Worm (Caenorhabditis elegans) whole organism, L1 larva: Measurements from ENCODE around the gene ZC204.13.

ENCODE experiments used
- C16A3.4 ChIP-seq: fragments of 150-350 bp; optimal IDR thresholded peaks from 2 replicates; lab custom pipeline; 2014; ENCODE audit warnings: missing biosample characterization, missing genetic modification characterization
- C34B4.2 ChIP-seq: sonication (generic microtip); optimal IDR thresholded peaks from 2 replicates; lab custom pipeline; 2017; ENCODE audit warnings: mild to moderate bottlenecking, missing genetic modification characterization, missing compliant biosample characterization
- F16B12.6 ChIP-seq: fragments of 150-350 bp; optimal IDR thresholded peaks from 2 replicates; lab custom pipeline; 2014; ENCODE audit warnings: missing biosample characterization, missing genetic modification characterization
- Y116A8C.19 ChIP-seq: sonication (generic microtip); optimal IDR thresholded peaks from 2 replicates; lab custom pipeline; 2016; ENCODE audit warnings: missing compliant biosample characterization, missing genetic modification characterization, borderline replicate concordance
- blmp-1 ChIP-seq: fragments of 150-350 bp; optimal IDR thresholded peaks from 2 replicates; lab custom pipeline; 2014; ENCODE audit warnings: missing biosample characterization, missing genetic modification characterization
- ceh-63 ChIP-seq: fragments of 200-800 bp; sonication (Bioruptor generic); optimal IDR thresholded peaks from 2 replicates; lab custom pipeline; 2018; ENCODE audit warnings: mild to moderate bottlenecking, missing genetic modification characterization, missing compliant biosample characterization
- ceh-8 ChIP-seq: fragments of 200-800 bp; sonication (Bioruptor generic); optimal IDR thresholded peaks from 2 replicates; lab custom pipeline; 2018; ENCODE audit warnings: mild to moderate bottlenecking, missing genetic modification characterization, moderate library complexity, missing compliant biosample characterization
- ceh-82 ChIP-seq, 3 experiments: fragments of 150-350 bp in 1 of 3; sonication (generic microtip) in 2 of 3; optimal IDR thresholded peaks; 2 replicates each; lab custom pipeline; 2014 to 2017; ENCODE audit warnings: missing biosample characterization in 3 of 3, missing genetic modification characterization in 3 of 3
- ceh-90 ChIP-seq: sonication (generic microtip); optimal IDR thresholded peaks from 2 replicates; lab custom pipeline; 2016; ENCODE audit warnings: missing genetic modification characterization, missing compliant biosample characterization
- dpl-1 ChIP-seq, 3 experiments: fragments of 150-350 bp in 2 of 3; sonication (generic microtip) in 1 of 3; optimal IDR thresholded peaks; 2 replicates each; lab custom pipeline; 2014 to 2017; ENCODE audit warnings: missing biosample characterization in 3 of 3, missing genetic modification characterization in 3 of 3, missing genetic modification reagents in 3 of 3
- dsc-1 ChIP-seq: sonication (generic microtip); optimal IDR thresholded peaks from 2 replicates; lab custom pipeline; 2016; ENCODE audit warnings: mild to moderate bottlenecking, missing genetic modification characterization, missing compliant biosample characterization
- efl-1 ChIP-seq, 4 experiments: fragments of 150-350 bp; optimal IDR thresholded peaks in 3 of 4; peaks in 1 of 4; 1 replicate in 1 of 4; 2 replicates in 3 of 4; lab custom pipeline; 2014; ENCODE audit warnings: missing biosample characterization in 2 of 4, missing genetic modification characterization in 2 of 4, missing genetic modification reagents in 2 of 4
- elt-2 ChIP-seq: sonication (generic microtip); optimal IDR thresholded peaks from 2 replicates; lab custom pipeline; 2016; ENCODE audit warnings: missing genetic modification characterization, mild to moderate bottlenecking, inconsistent platforms, missing compliant biosample characterization, missing genetic modification reagents
- fkh-10 ChIP-seq: sonication (generic microtip); optimal IDR thresholded peaks from 2 replicates; lab custom pipeline; 2017; ENCODE audit warnings: missing biosample characterization, missing genetic modification reagents, missing genetic modification characterization
- fkh-4 ChIP-seq: sonication (generic microtip); optimal IDR thresholded peaks from 2 replicates; lab custom pipeline; 2016; ENCODE audit warnings: missing compliant biosample characterization, missing genetic modification characterization, borderline replicate concordance
- fos-1 ChIP-seq: fragments of 150-350 bp; optimal IDR thresholded peaks from 2 replicates; lab custom pipeline; 2014; ENCODE audit warnings: missing biosample characterization, missing genetic modification characterization
- hpl-2 ChIP-seq: fragments of 150-350 bp; optimal IDR thresholded peaks from 2 replicates; lab custom pipeline; 2014; ENCODE audit warnings: missing biosample characterization, missing genetic modification reagents, missing genetic modification characterization
- lin-14 ChIP-seq: fragments of 200-800 bp; sonication (Bioruptor generic); optimal IDR thresholded peaks from 2 replicates; lab custom pipeline; 2018; ENCODE audit warnings: mild to moderate bottlenecking, missing genetic modification characterization, moderate library complexity, missing compliant biosample characterization
- lin-15B ChIP-seq: fragments of 150-350 bp; sonication (generic microtip); optimal IDR thresholded peaks from 3 replicates; lab custom pipeline; 2014; ENCODE audit warnings: missing biosample characterization, missing genetic modification characterization
- lin-35 ChIP-seq, 2 experiments: fragments of 150-350 bp; optimal IDR thresholded peaks; 2 replicates each; lab custom pipeline; 2014; ENCODE audit warnings: missing biosample characterization in 2 of 2, missing genetic modification characterization in 2 of 2, missing genetic modification reagents in 2 of 2
- lsy-2 ChIP-seq, 2 experiments: fragments of 150-350 bp; optimal IDR thresholded peaks; 2 replicates each; lab custom pipeline; 2014; ENCODE audit warnings: missing biosample characterization in 2 of 2, missing genetic modification characterization in 2 of 2
- mab-9 ChIP-seq: fragments of 200-800 bp; sonication (Bioruptor generic); IDR thresholded peaks from 2 replicates; pipeline ENCODE4 v1.3.6; 2022; ENCODE audit warnings: missing genetic modification reagents, missing genetic modification characterization, missing compliant biosample characterization
- mdl-1 ChIP-seq, 2 experiments: fragments of 150-350 bp; optimal IDR thresholded peaks; 2 replicates each; lab custom pipeline; 2014 to 2017; ENCODE audit warnings: missing biosample characterization in 2 of 2, missing genetic modification characterization in 2 of 2, inconsistent platforms in 1 of 2
- mep-1 ChIP-seq: fragments of 150-350 bp; optimal IDR thresholded peaks from 2 replicates; lab custom pipeline; 2014; ENCODE audit warnings: missing biosample characterization, missing genetic modification characterization
- nhr-12 ChIP-seq: sonication (generic microtip); optimal IDR thresholded peaks from 2 replicates; lab custom pipeline; 2017; ENCODE audit warnings: missing biosample characterization, missing genetic modification characterization
- nhr-20 ChIP-seq: sonication (generic microtip); optimal IDR thresholded peaks from 2 replicates; lab custom pipeline; 2016; ENCODE audit warnings: mild to moderate bottlenecking, missing genetic modification characterization, missing compliant biosample characterization
- nhr-76 ChIP-seq: sonication (generic microtip); optimal IDR thresholded peaks from 2 replicates; lab custom pipeline; 2017; ENCODE audit warnings: missing biosample characterization, missing genetic modification characterization
- nhr-77 ChIP-seq: fragments of 150-350 bp; optimal IDR thresholded peaks from 2 replicates; lab custom pipeline; 2014; ENCODE audit warnings: missing biosample characterization, missing genetic modification characterization
- nhr-84 ChIP-seq: sonication (generic microtip); optimal IDR thresholded peaks from 2 replicates; lab custom pipeline; 2017; ENCODE audit warnings: missing biosample characterization, missing genetic modification characterization
- nhr-85 ChIP-seq: sonication (generic microtip); peaks from one replicate; lab custom pipeline; 2016; ENCODE audit warnings: missing genetic modification characterization, inconsistent platforms, missing compliant biosample characterization
- nhr-90 ChIP-seq: sonication (generic microtip); optimal IDR thresholded peaks from 2 replicates; lab custom pipeline; 2016; ENCODE audit warnings: mild to moderate bottlenecking, missing genetic modification characterization, missing compliant biosample characterization; ENCODE audit not compliant: poor library complexity
- rnt-1 ChIP-seq: sonication (generic microtip); optimal IDR thresholded peaks from 2 replicates; lab custom pipeline; 2016; ENCODE audit warnings: mild to moderate bottlenecking, missing genetic modification characterization, moderate library complexity, missing compliant biosample characterization
- sox-4 ChIP-seq: sonication (generic microtip); optimal IDR thresholded peaks from 2 replicates; lab custom pipeline; 2016; ENCODE audit warnings: missing genetic modification characterization, missing compliant biosample characterization
- swsn-7 ChIP-seq: sonication (generic microtip); optimal IDR thresholded peaks from 2 replicates; lab custom pipeline; 2016; ENCODE audit warnings: missing genetic modification characterization, missing compliant biosample characterization
- tlp-1 ChIP-seq: fragments of 150-350 bp; optimal IDR thresholded peaks from 2 replicates; lab custom pipeline; 2014; ENCODE audit warnings: missing biosample characterization, missing genetic modification characterization
- unc-130 ChIP-seq: fragments of 150-350 bp; optimal IDR thresholded peaks from 2 replicates; lab custom pipeline; 2017; ENCODE audit warnings: missing biosample characterization, missing genetic modification characterization, inconsistent platforms
- unc-86 ChIP-seq: sonication (generic microtip); optimal IDR thresholded peaks from 2 replicates; lab custom pipeline; 2016; ENCODE audit warnings: missing genetic modification characterization, missing compliant biosample characterization
- vab-15 ChIP-seq: sonication (generic microtip); optimal IDR thresholded peaks from 2 replicates; lab custom pipeline; 2017; ENCODE audit warnings: missing genotype, mild to moderate bottlenecking, missing genetic modification characterization, missing compliant biosample characterization
- ztf-4 ChIP-seq: fragments of 150-350 bp; optimal IDR thresholded peaks from 2 replicates; lab custom pipeline; 2014; ENCODE audit warnings: missing biosample characterization, missing genetic modification characterization

Gene ZC204.13

DNA sequence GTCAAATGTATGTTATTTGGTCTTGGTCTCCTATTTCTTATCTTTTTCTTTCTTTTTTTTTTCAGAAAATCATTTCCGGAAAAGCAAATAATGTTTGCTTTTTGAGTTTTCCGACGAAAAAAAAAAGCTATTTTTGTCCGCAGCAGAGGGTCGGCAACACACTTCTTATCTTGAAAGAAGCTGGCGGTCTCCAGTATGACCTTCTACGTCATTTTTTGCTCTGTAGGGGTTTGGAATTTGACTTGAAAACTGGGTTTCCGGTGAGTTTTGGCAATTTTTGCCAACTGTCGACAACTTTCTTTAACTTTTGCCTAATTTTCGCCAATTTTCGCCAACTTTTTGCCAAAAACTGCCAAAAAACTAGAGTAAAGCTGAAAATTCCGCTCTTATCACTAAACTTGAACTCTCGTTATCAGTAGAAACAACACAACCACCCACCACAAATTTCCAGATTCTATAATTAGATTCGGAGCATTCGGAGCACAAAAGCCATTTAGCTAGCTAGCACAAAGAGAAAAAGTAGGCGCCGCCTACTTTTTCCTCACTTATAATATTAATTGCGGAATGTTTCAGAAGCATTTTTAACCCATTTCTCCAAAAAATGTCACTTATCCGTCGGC is 9.6 kb upstream of the ZC204.13 start, which contains the start of gene nhx-6:
TSS of gene nhx-6 (plus strand) at position 570 of the 620 bp plus-strand sequence.
- TF ChIP-seq elt-2 (tag; lab: Kevin White, UChicago) (peak; percentile 77), F16B12.6 (tag; lab: Kevin White, UChicago) (no peak), mab-9 (GFP tag; lab: Robert Waterston, UW) (no peak), sox-4 (tag; lab: Kevin White, UChicago) (no peak), dsc-1 (tag; lab: Kevin White, UChicago) (no peak), fkh-4 (tag; lab: Kevin White, UChicago) (no peak), hpl-2 (GFP tag; lab: Kevin White, UChicago) (no peak), tlp-1 (tag; lab: Kevin White, UChicago) (no peak), ceh-63 (GFP tag; lab: Kevin White, UChicago) (no peak)

- no peak for TF ChIP-seq ceh-8 (GFP tag; lab: Kevin White, UChicago)
These were observed 8.1 kb upstream of the ZC204.13 start, which contains the start of gene srw-97 for ce11 chrII:1668913-1669312. srw-97 (minus strand) TSS chrII:1669013.

DNA sequence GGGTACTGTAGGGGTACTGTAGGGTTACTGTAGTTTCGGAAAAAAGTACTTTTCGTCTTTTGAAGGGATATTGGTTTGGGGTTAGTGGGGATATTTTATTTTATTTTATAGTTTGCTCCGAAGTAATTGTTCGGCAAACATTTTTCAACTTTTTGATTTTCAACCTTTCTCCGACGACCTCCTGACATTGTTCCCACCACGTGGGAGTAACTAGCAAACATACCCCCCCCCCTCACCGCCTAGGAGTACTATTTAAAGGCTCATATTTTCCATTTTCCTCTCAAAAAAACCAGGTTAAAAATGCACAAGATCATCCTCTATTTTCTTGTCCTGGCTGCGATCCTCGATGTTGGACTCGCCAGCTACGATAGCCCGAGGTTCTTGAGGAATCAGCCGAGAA is 5.2 kb upstream of the ZC204.13 start, which contains the start of gene srlf-29:
TSS of gene srlf-29 (plus strand) at position 301 of the 400 bp plus-strand sequence.
- TF ChIP-seq swsn-7 (tag; lab: Kevin White, UChicago) = no peak
- TF ChIP-seq Y116A8C.19 (tag; lab: Kevin White, UChicago) = no peak
- no peak for TF ChIP-seq C16A3.4 (tag; lab: Kevin White, UChicago)
- no peak for TF ChIP-seq blmp-1 (tag; lab: Kevin White, UChicago)
- no peak for TF ChIP-seq mdl-1 (tag; optimal IDR thresholded peaks at IDR 0.05; lab: Kevin White, UChicago)

DNA sequence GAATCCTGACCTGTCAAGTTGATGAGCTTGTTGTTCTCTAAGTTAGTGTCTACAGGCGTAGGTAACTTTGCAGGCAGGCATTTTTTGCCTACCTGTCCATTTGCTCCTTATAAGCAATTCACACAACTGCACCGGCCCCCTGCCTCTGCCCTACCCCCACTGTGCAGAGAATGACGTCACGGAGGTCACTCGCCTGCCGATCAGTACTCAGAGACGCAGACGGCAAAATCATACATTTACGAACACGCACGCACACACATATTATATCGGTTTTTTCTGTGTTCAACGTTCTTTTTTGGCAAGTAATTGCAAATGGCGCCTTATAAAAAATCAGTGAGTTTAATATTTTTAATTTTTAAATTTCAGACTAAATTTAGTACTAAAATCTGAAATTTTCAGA is 2.7 kb upstream of the ZC204.13 start, which contains the start of gene duxl-1:
TSS of gene duxl-1 (plus strand) at position 184 of the 400 bp plus-strand sequence.
- TF ChIP-seq dpl-1 (GFP tag; optimal IDR thresholded peaks at IDR 0.05; lab: Kevin White, UChicago) (peak in 2 of 3 experiments; percentile 7 to 15), lin-15B (tag; lab: Kevin White, UChicago) (no peak), nhr-76 (tag; lab: Kevin White, UChicago) (no peak), ceh-82 (tag; optimal IDR thresholded peaks at IDR 0.05; lab: Kevin White, UChicago) (peak in 1 of 3 experiments; percentile 9), unc-130 (tag; lab: Kevin White, UChicago) (no peak), C34B4.2 (no peak), ceh-90 (tag; lab: Kevin White, UChicago) (no peak), nhr-20 (tag; lab: Kevin White, UChicago) (peak; percentile 13), ztf-4 (tag; lab: Kevin White, UChicago) (no peak), nhr-77 (tag; lab: Kevin White, UChicago) (no peak), nhr-85 (tag; lab: Kevin White, UChicago) (peak; percentile 7), mep-1 (tag; lab: Kevin White, UChicago) (peak; percentile 18), nhr-84 (no peak), tlp-1 (tag; lab: Kevin White, UChicago) (no peak), elt-2 (tag; lab: Kevin White, UChicago) (peak; percentile 3), vab-15 (no peak), lin-14 (GFP tag; lab: Kevin White, UChicago) (peak; percentile 63), nhr-12 (tag; lab: Kevin White, UChicago) (no peak), nhr-90 (peak; percentile 21), mdl-1 (tag; optimal IDR thresholded peaks at IDR 0.05; lab: Kevin White, UChicago) (peak in 1 of 2 experiments; percentile 12), lsy-2 (tag; optimal IDR thresholded peaks at IDR 0.05; lab: Kevin White, UChicago) (peak in 1 of 2 experiments; percentile 38), fkh-10 (GFP tag; lab: Kevin White, UChicago) (no peak), rnt-1 (tag; lab: Kevin White, UChicago) (peak; percentile 24), unc-86 (tag; lab: Kevin White, UChicago) (no peak), dsc-1 (tag; lab: Kevin White, UChicago) (no peak), lin-35 (GFP tag; optimal IDR thresholded peaks at IDR 0.05; lab: Kevin White, UChicago) (peak in 1 of 2 experiments; percentile 44), fos-1 (tag; lab: Kevin White, UChicago) (no peak), efl-1 (optimal IDR thresholded peaks at IDR 0.05; lab: Kevin White, UChicago) (peak in 1 of 2 experiments; percentile 37), efl-1 (GFP tag; optimal IDR thresholded peaks at IDR 0.05 in 1 of 2; lab: Kevin White, UChicago) (peak in 1 of 2 experiments; percentile 2)
